Fruit fly (Drosophila melanogaster): ENCODE results near the gene ND-20L.

The ND-20L gene

dm6 chr3R:29522164-29522563, 6.6 kb downstream of the ND-20L start (continued):
- TF ChIP-seq CG7839 (tag; optimal IDR thresholded peaks at IDR 0.05): peak; percentile 58
- TF ChIP-seq CG14965 (GFP tag; optimal IDR thresholded peaks at IDR 0.05; ENCODE audit: borderline replicate concordance): no peak
- no peak for TF ChIP-seq Meics (GFP tag; optimal IDR thresholded peaks at IDR 0.05)
- TF ChIP-seq CG13287 (GFP tag; IDR thresholded peaks at IDR 0.05; ENCODE audit: partially characterized antibody): no peak
- no peak for TF ChIP-seq CG10565 (GFP tag; optimal IDR thresholded peaks at IDR 0.05)
- TF ChIP-seq grau (tag; optimal IDR thresholded peaks at IDR 0.05): peak; percentile 48
- no peak for TF ChIP-seq CG11696 (GFP tag; IDR thresholded peaks at IDR 0.05)
- no peak for TF ChIP-seq hth (optimal IDR thresholded peaks at IDR 0.05)
- TF ChIP-seq CG17361 (GFP tag; IDR thresholded peaks at IDR 0.05): peak; percentile 73
- TF ChIP-seq Abd-B (GFP tag; optimal IDR thresholded peaks at IDR 0.05): peak; percentile 24
- TF ChIP-seq hkb (optimal IDR thresholded peaks at IDR 0.05): no peak
- peak; percentile 44; the same call in 1 of the 2 replicates for TF ChIP-seq hkb (GFP tag; IDR thresholded peaks at IDR 0.05)
- TF ChIP-seq CG12236 (GFP tag; optimal IDR thresholded peaks at IDR 0.05): no peak
- peak; percentile 17; the same call in 1 of the 2 replicates for TF ChIP-seq sim (GFP tag; IDR thresholded peaks at IDR 0.05)
- no peak for TF ChIP-seq pum (GFP tag; optimal IDR thresholded peaks at IDR 0.05)
- no peak for TF ChIP-seq CTCF (GFP tag; optimal IDR thresholded peaks at IDR 0.05)
- TF ChIP-seq Hmx (GFP tag; optimal IDR thresholded peaks at IDR 0.05): no peak
- TF ChIP-seq ttk (GFP tag; IDR thresholded peaks at IDR 0.05): no peak
- no peak for TF ChIP-seq p53 (GFP tag; optimal IDR thresholded peaks at IDR 0.05)
- TF ChIP-seq CG14667 (GFP tag; IDR thresholded peaks at IDR 0.05): peak; percentile 42; the same call in 1 of the 2 replicates
- no peak for TF ChIP-seq CG13624 (GFP tag; optimal IDR thresholded peaks at IDR 0.05)
- peak; percentile 13 for TF ChIP-seq Camta (GFP tag; optimal IDR thresholded peaks at IDR 0.05)
- peak; percentile 58 for TF ChIP-seq unpg (GFP tag; optimal IDR thresholded peaks at IDR 0.05)
- no peak for TF ChIP-seq CG34224 (GFP tag; IDR thresholded peaks at IDR 0.05; ENCODE audit: partially characterized antibody)
- no peak for TF ChIP-seq NFAT (GFP tag; IDR thresholded peaks at IDR 0.05)
- peak; percentile 36 for TF ChIP-seq CG1233 (GFP tag; optimal IDR thresholded peaks at IDR 0.05)
- no peak for TF ChIP-seq CG4707 (GFP tag; optimal IDR thresholded peaks at IDR 0.05)
- no peak for TF ChIP-seq CG10274 (GFP tag; optimal IDR thresholded peaks at IDR 0.05)
- TF ChIP-seq Atf6 (GFP tag; IDR thresholded peaks at IDR 0.05): no peak
- no peak for TF ChIP-seq CG18011 (GFP tag; optimal IDR thresholded peaks at IDR 0.05)
- TF ChIP-seq CG8290 (GFP tag; optimal IDR thresholded peaks at IDR 0.05): no peak
- no peak for TF ChIP-seq CG8290 (tag; optimal IDR thresholded peaks at IDR 0.05)
- TF ChIP-seq CG15073 (GFP tag; optimal IDR thresholded peaks at IDR 0.05): no peak
- TF ChIP-seq Gsc (GFP tag; IDR thresholded peaks at IDR 0.05): no peak
- no peak for TF ChIP-seq wdn (GFP tag; IDR thresholded peaks at IDR 0.05)
- no peak for TF ChIP-seq CG13296 (GFP tag; optimal IDR thresholded peaks at IDR 0.05)
- TF ChIP-seq Dip2 (GFP tag; IDR thresholded peaks at IDR 0.05): no peak
- no peak for TF ChIP-seq Vsx1 (GFP tag; optimal IDR thresholded peaks at IDR 0.05)
- no peak for TF ChIP-seq Dip3 (GFP tag; optimal IDR thresholded peaks at IDR 0.05)
- no peak for TF ChIP-seq CG18619 (GFP tag; optimal IDR thresholded peaks at IDR 0.05)
- no peak for TF ChIP-seq hb (GFP tag; IDR thresholded peaks at IDR 0.05; ENCODE audit: partially characterized antibody)
- no peak for TF ChIP-seq CG33213 (GFP tag; optimal IDR thresholded peaks at IDR 0.05)
- TF ChIP-seq CG6689 (GFP tag; IDR thresholded peaks at IDR 0.05): peak; percentile 52
- 0 out of 2 replicates have a peak, but pooled peaks have one; percentile 11 for TF ChIP-seq CG5953 (GFP tag; IDR thresholded peaks at IDR 0.05)
- peak; percentile 43 for TF ChIP-seq onecut (GFP tag; IDR thresholded peaks at IDR 0.05)
- TF ChIP-seq dmrt99B (tag; optimal IDR thresholded peaks at IDR 0.05): peak; percentile 42
- TF ChIP-seq amos (GFP tag; IDR thresholded peaks at IDR 0.05; ENCODE audit: partially characterized antibody): no peak
- TF ChIP-seq Chrac-16 (GFP tag; optimal IDR thresholded peaks at IDR 0.05): peak; percentile 64
- no peak for TF ChIP-seq ab (GFP tag; optimal IDR thresholded peaks at IDR 0.05)
- no peak for TF ChIP-seq Side (GFP tag; optimal IDR thresholded peaks at IDR 0.05)
- TF ChIP-seq cg (GFP tag; optimal IDR thresholded peaks at IDR 0.05): no peak
- no peak for TF ChIP-seq CG6175 (GFP tag; IDR thresholded peaks at IDR 0.05)
- peak; percentile 56 for TF ChIP-seq nmo (GFP tag; optimal IDR thresholded peaks at IDR 0.05)
